Worm (Caenorhabditis elegans): Measurements from ENCODE around the gene nhr-8.

Gene nhr-8

ce11 chrIV:7672872-7673271, 37.9 kb upstream of the nhr-8 start, which contains the start of gene C08G9.2:
C08G9.2 (minus strand) TSS chrIV:7672972.
- no peak for TF ChIP-seq mes-4 (tag; optimal IDR thresholded peaks at IDR 0.05)
- TF ChIP-seq madf-3 (GFP tag; IDR thresholded peaks at IDR 0.05): no peak
- TF ChIP-seq snpc-4 (GFP tag; optimal IDR thresholded peaks at IDR 0.05): no peak
- no peak for TF ChIP-seq snpc-4 (tag; optimal IDR thresholded peaks at IDR 0.05)
- TF ChIP-seq hsf-1 (GFP tag; IDR thresholded peaks at IDR 0.05): no peak
- no peak for TF ChIP-seq ama-1 (optimal IDR thresholded peaks at IDR 0.05)
- no peak for TF ChIP-seq ama-1 (GFP tag; optimal IDR thresholded peaks at IDR 0.05)
- TF ChIP-seq rec-8 (tag; optimal IDR thresholded peaks at IDR 0.05): no peak
- TF ChIP-seq nhr-27 (tag; optimal IDR thresholded peaks at IDR 0.05): no peak
- no peak for TF ChIP-seq F52B5.7 (tag; optimal IDR thresholded peaks at IDR 0.05)
- TF ChIP-seq bed-1 (GFP tag; IDR thresholded peaks at IDR 0.05): no peak
- TF ChIP-seq snpc-1.3 (tag; optimal IDR thresholded peaks at IDR 0.05; ENCODE audit: insufficient read depth): no peak
- TF ChIP-seq hmg-20 (GFP tag; IDR thresholded peaks at IDR 0.05): no peak
- TF ChIP-seq ceh-100 (GFP tag; IDR thresholded peaks at IDR 0.05): no peak
- TF ChIP-seq Y67H2A.10 (GFP tag; conservative IDR thresholded peaks at IDR 0.05): no peak
- TF ChIP-seq ceh-58 (GFP tag; IDR thresholded peaks at IDR 0.05): no peak
- no peak for TF ChIP-seq ztf-18 (tag; optimal IDR thresholded peaks at IDR 0.05)
- no peak for TF ChIP-seq attf-3 (GFP tag; conservative IDR thresholded peaks at IDR 0.05)

DNA sequence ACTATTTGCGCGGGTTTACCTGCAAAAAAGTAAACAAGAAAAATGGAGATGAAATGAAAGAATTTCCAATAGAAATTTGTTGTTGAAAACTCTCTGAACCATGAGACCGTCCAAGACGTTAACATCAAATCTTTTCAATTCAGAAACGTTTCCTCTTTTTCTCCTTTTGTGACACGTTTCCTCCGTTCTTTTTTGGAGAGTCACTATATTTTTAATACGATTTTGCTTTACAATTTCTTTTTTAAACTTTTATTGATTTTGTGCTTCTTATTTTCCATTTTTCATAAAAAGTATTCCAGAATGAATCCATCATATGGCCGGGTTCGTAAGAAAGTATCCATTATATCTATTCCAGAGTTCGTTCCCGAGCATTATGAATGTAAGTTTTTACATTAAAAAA, 35.9 kb upstream of the nhr-8 start, which contains the start of gene itr-1:
TSS of gene itr-1 (plus strand) at position 301 of the 400 bp plus-strand sequence.
- TF ChIP-seq tlf-1 (GFP tag; optimal IDR thresholded peaks at IDR 0.05) (no peak), F10E7.11 (tag; optimal IDR thresholded peaks at IDR 0.05) (no peak)

ce11 chrIV:7679120-7679519, 31.7 kb upstream of the nhr-8 start:
- TF ChIP-seq nhr-80 (tag; optimal IDR thresholded peaks at IDR 0.05): peak; percentile 61
- no peak for TF ChIP-seq madf-10 (tag; optimal IDR thresholded peaks at IDR 0.05)

ce11 chrIV:7689326-7689725, 21.5 kb upstream of the nhr-8 start:
- TF ChIP-seq sptf-2 (GFP tag; optimal IDR thresholded peaks at IDR 0.05): no peak
- TF ChIP-seq nhr-80 (tag; optimal IDR thresholded peaks at IDR 0.05): peak; percentile 46

DNA sequence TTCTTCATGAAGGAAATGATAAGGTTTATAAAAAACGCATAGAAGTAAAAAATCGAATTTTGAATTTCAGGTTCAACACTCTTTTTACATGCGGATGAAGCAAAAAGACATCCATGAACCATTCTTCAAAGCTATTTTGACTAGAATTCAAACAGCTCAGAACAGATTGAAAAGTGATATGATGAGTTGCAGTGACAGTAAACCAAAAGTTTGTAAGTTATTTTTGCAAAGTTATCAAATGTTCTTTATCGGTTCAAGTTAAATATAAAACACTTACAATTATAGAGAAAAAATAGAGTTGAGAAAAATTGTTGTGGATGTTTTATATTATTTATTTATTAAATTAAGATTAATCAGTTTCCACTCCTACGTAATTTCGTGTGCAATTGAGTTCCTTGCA, 18.3 kb upstream of the nhr-8 start:
- TF ChIP-seq atf-7 (tag; optimal IDR thresholded peaks at IDR 0.05) (no peak), ama-1 (optimal IDR thresholded peaks at IDR 0.05) (no peak), ama-1 (GFP tag; optimal IDR thresholded peaks at IDR 0.05) (no peak), F33H1.4 (GFP tag; IDR thresholded peaks at IDR 0.05) (no peak), hsf-1 (GFP tag; IDR thresholded peaks at IDR 0.05) (no peak), ets-4 (GFP tag; optimal IDR thresholded peaks at IDR 0.05) (no peak), nhr-120 (GFP tag; IDR thresholded peaks at IDR 0.05) (no peak), gei-17 (GFP tag; optimal IDR thresholded peaks at IDR 0.05) (no peak), unc-62 (GFP tag; optimal IDR thresholded peaks at IDR 0.05) (no peak)

ce11 chrIV:7698320-7698719, 12.5 kb upstream of the nhr-8 start, which contains the start of gene flp-13:
flp-13 (minus strand) TSS chrIV:7698420.
- TF ChIP-seq gei-17 (GFP tag; optimal IDR thresholded peaks at IDR 0.05): no peak
- TF ChIP-seq unc-62 (GFP tag; optimal IDR thresholded peaks at IDR 0.05): no peak
- no peak for TF ChIP-seq ztf-6 (GFP tag; IDR thresholded peaks at IDR 0.05)
- TF ChIP-seq ztf-18 (tag; optimal IDR thresholded peaks at IDR 0.05): no peak

Measured in whole organism, young adult.